Fruit fly (Drosophila melanogaster): ENCODE results near the gene CG31870.

CG31870 gene

dm6 chr2L:10757038-10757685 is 32.9 kb upstream of the CG31870 start:
- TF ChIP-seq dl (GFP tag; optimal IDR thresholded peaks at IDR 0.05; ENCODE audit: insufficient read depth in 1 of 2, partially characterized antibody in 2 of 2) (peak in 1 of 2 experiments; percentile 38), CG32264 (GFP tag; optimal IDR thresholded peaks at IDR 0.05) (no peak), tai (GFP tag; optimal IDR thresholded peaks at IDR 0.05) (no peak), h (GFP tag; optimal IDR thresholded peaks at IDR 0.05) (no peak)

- TF ChIP-seq Dfd (GFP tag; optimal IDR thresholded peaks at IDR 0.05) (no peak), Sp1 (GFP tag; optimal IDR thresholded peaks at IDR 0.05) (no peak), rgr (GFP tag; optimal IDR thresholded peaks at IDR 0.05) (no peak), Vsx2 (GFP tag; optimal IDR thresholded peaks at IDR 0.05; ENCODE audit: partially characterized antibody) (no peak), Myc (optimal IDR thresholded peaks at IDR 0.05) (no peak), foxo (GFP tag; optimal IDR thresholded peaks at IDR 0.05) (peak in 1 of 2 experiments; percentile 50), pan (optimal IDR thresholded peaks at IDR 0.05) (no peak), Hnf4 (GFP tag; optimal IDR thresholded peaks at IDR 0.05) (no peak), HLH106 (tag; optimal IDR thresholded peaks at IDR 0.05) (no peak), jim (GFP tag; optimal IDR thresholded peaks at IDR 0.05) (no peak), sv (GFP tag; optimal IDR thresholded peaks at IDR 0.05) (no peak), dl (GFP tag; optimal IDR thresholded peaks at IDR 0.05; ENCODE audit: insufficient read depth in 1 of 2, partially characterized antibody in 2 of 2) (no peak), tai (GFP tag; optimal IDR thresholded peaks at IDR 0.05) (no peak), br (GFP tag; optimal IDR thresholded peaks at IDR 0.05) (no peak), Hr78 (GFP tag; optimal IDR thresholded peaks at IDR 0.05) (no peak), psq (GFP tag; optimal IDR thresholded peaks at IDR 0.05) (no peak), Hr83 (GFP tag; optimal IDR thresholded peaks at IDR 0.05; ENCODE audit: poor library complexity, severe bottlenecking) (no peak), Rel (GFP tag; optimal IDR thresholded peaks at IDR 0.05) (no peak), Rel (tag; optimal IDR thresholded peaks at IDR 0.05) (no peak), fru (GFP tag; optimal IDR thresholded peaks at IDR 0.05) (no peak), Jra (GFP tag; optimal IDR thresholded peaks at IDR 0.05) (no peak), lola (GFP tag; optimal IDR thresholded peaks at IDR 0.05) (no peak), ey (GFP tag; optimal IDR thresholded peaks at IDR 0.05) (peak; percentile 26), CG9705 (GFP tag; optimal IDR thresholded peaks at IDR 0.05) (no peak), GATAd (GFP tag; optimal IDR thresholded peaks at IDR 0.05) (no peak), brk (GFP tag; optimal IDR thresholded peaks at IDR 0.05) (no peak), CrebA (GFP tag; optimal IDR thresholded peaks at IDR 0.05; ENCODE audit: borderline replicate concordance) (no peak), dmrt93B (GFP tag; optimal IDR thresholded peaks at IDR 0.05) (no peak), dsf (GFP tag; optimal IDR thresholded peaks at IDR 0.05; ENCODE audit: borderline replicate concordance) (no peak), CG32264 (GFP tag; optimal IDR thresholded peaks at IDR 0.05) (no peak), usp (GFP tag; optimal IDR thresholded peaks at IDR 0.05) (no peak), Mio (GFP tag; optimal IDR thresholded peaks at IDR 0.05) (no peak), N (GFP tag; optimal IDR thresholded peaks at IDR 0.05) (no peak), Dif (GFP tag; optimal IDR thresholded peaks at IDR 0.05; ENCODE audit: partially characterized antibody) (no peak), h (GFP tag; optimal IDR thresholded peaks at IDR 0.05) (peak; percentile 21), sage (GFP tag; optimal IDR thresholded peaks at IDR 0.05) (no peak), OdsH (GFP tag; optimal IDR thresholded peaks at IDR 0.05) (peak; percentile 16), woc (GFP tag; optimal IDR thresholded peaks at IDR 0.05) (peak; percentile 37), Abd-B (GFP tag; optimal IDR thresholded peaks at IDR 0.05) (no peak)
Measured at dm6 chr2L:10759624-10760023, 30.4 kb upstream of the CG31870 start.

All from whole organism, wandering third instar larva.